Fruit fly (Drosophila melanogaster) whole organism, prepupa: ENCODE measurements around the gene CG42590.

Source experiments
- Blimp-1 ChIP-seq: fragments of 200-800 bp; sonication (Bioruptor generic); optimal IDR thresholded peaks from 3 replicates; lab custom pipeline; 2017; ENCODE audit warnings: missing biosample characterization, missing genetic modification characterization, mild to moderate bottlenecking, moderate library complexity, missing genetic modification reagents
- CG10631 ChIP-seq: fragments of 200-800 bp; sonication (Bioruptor generic); optimal IDR thresholded peaks from 2 replicates; lab custom pipeline; 2016; ENCODE audit warnings: missing biosample characterization, missing genetic modification characterization
- CG10669 ChIP-seq: fragments of 200-800 bp; sonication (Bioruptor generic); optimal IDR thresholded peaks from 3 replicates; lab custom pipeline; 2018; ENCODE audit warnings: missing biosample characterization, mild to moderate bottlenecking, missing genetic modification characterization, moderate library complexity
- CG11294 ChIP-seq: fragments of 200-800 bp; sonication (Bioruptor generic); IDR thresholded peaks from 2 replicates; pipeline ENCODE4 v1.3.6; 2022; ENCODE audit warnings: missing biosample characterization, missing genetic modification characterization
- CG11902 ChIP-seq: fragments of 200-800 bp; sonication (Bioruptor generic); optimal IDR thresholded peaks from 3 replicates; lab custom pipeline; 2016; ENCODE audit warnings: missing biosample characterization, missing genetic modification characterization
- CG15336 ChIP-seq: fragments of 200-800 bp; sonication (Bioruptor generic); IDR thresholded peaks from 2 replicates; pipeline ENCODE4 v1.3.6; 2022; ENCODE audit warnings: missing biosample characterization, missing genetic modification characterization
- CG1621 ChIP-seq: fragments of 200-800 bp; sonication (Bioruptor generic); optimal IDR thresholded peaks from 3 replicates; lab custom pipeline; 2018; ENCODE audit warnings: missing biosample characterization, mild to moderate bottlenecking, missing genetic modification characterization
- CG3032 ChIP-seq: fragments of 200-800 bp; optimal IDR thresholded peaks from 2 replicates; lab custom pipeline; 2019; ENCODE audit warnings: missing biosample characterization, mild to moderate bottlenecking, missing genetic modification characterization, moderate library complexity
- CG31627 ChIP-seq: fragments of 200-800 bp; sonication (Bioruptor generic); optimal IDR thresholded peaks from 3 replicates; lab custom pipeline; 2016; ENCODE audit warnings: missing biosample characterization, missing genetic modification characterization
- CG32006 ChIP-seq: fragments of 200-800 bp; sonication (Bioruptor generic); optimal IDR thresholded peaks from 3 replicates; lab custom pipeline; 2017; ENCODE audit warnings: missing biosample characterization, mild to moderate bottlenecking, missing genetic modification characterization
- CG34406 ChIP-seq: fragments of 200-800 bp; sonication (Bioruptor generic); optimal IDR thresholded peaks from 3 replicates; lab custom pipeline; 2016; ENCODE audit warnings: missing biosample characterization, missing genetic modification characterization
- CG3919 ChIP-seq: fragments of 200-800 bp; sonication (Bioruptor generic); optimal IDR thresholded peaks from 3 replicates; lab custom pipeline; 2016; ENCODE audit warnings: missing biosample characterization, missing genetic modification characterization
- CG4318 ChIP-seq: fragments of 200-800 bp; sonication (Bioruptor generic); optimal IDR thresholded peaks from 3 replicates; lab custom pipeline; 2017; ENCODE audit warnings: missing biosample characterization, mild to moderate bottlenecking, missing genetic modification characterization
- CG6163 ChIP-seq: fragments of 200-800 bp; sonication (Bioruptor generic); IDR thresholded peaks from 3 replicates; pipeline ENCODE4 v1.3.6; 2022; ENCODE audit warnings: missing biosample characterization, missing genetic modification characterization
- CG6276 ChIP-seq: fragments of 200-800 bp; sonication (Bioruptor generic); optimal IDR thresholded peaks from 2 replicates; lab custom pipeline; 2017; ENCODE audit warnings: missing biosample characterization, mild to moderate bottlenecking, missing genetic modification characterization
- CG6792 ChIP-seq: fragments of 200-800 bp; sonication (Bioruptor generic); optimal IDR thresholded peaks from 3 replicates; lab custom pipeline; 2016; ENCODE audit warnings: missing biosample characterization, missing genetic modification characterization
- CG6854 ChIP-seq: fragments of 200-800 bp; sonication (Bioruptor generic); optimal IDR thresholded peaks from 2 replicates; lab custom pipeline; 2017; ENCODE audit warnings: missing biosample characterization, mild to moderate bottlenecking, missing genetic modification characterization
- CG7368 ChIP-seq: fragments of 200-800 bp; sonication (Bioruptor generic); optimal IDR thresholded peaks from 3 replicates; lab custom pipeline; 2016; ENCODE audit warnings: missing biosample characterization, missing genetic modification characterization
- CG8119 ChIP-seq: fragments of 200-800 bp; sonication (Bioruptor generic); IDR thresholded peaks from 3 replicates; pipeline ENCODE4 v1.3.6; 2022; ENCODE audit warnings: missing biosample characterization, missing genetic modification characterization
- CG8319 ChIP-seq: fragments of 200-800 bp; sonication (Bioruptor generic); optimal IDR thresholded peaks from 3 replicates; lab custom pipeline; 2016; ENCODE audit warnings: missing biosample characterization, missing genetic modification characterization
- CG8632 ChIP-seq: fragments of 200-800 bp; sonication (Bioruptor generic); optimal IDR thresholded peaks from 3 replicates; lab custom pipeline; 2016; ENCODE audit warnings: missing biosample characterization, missing genetic modification characterization
- CG9139 ChIP-seq: fragments of 200-800 bp; sonication (Bioruptor generic); optimal IDR thresholded peaks from 3 replicates; lab custom pipeline; 2017; ENCODE audit warnings: missing biosample characterization, mild to moderate bottlenecking, missing genetic modification characterization
- Eip75B ChIP-seq: fragments of 200-800 bp; sonication (Bioruptor generic); optimal IDR thresholded peaks from 3 replicates; lab custom pipeline; 2016; ENCODE audit warnings: missing biosample characterization, missing genetic modification characterization
- Eip93F ChIP-seq: fragments of 200-800 bp; sonication (Bioruptor generic); optimal IDR thresholded peaks from 2 replicates; lab custom pipeline; 2016; ENCODE audit warnings: missing biosample characterization, mild to moderate bottlenecking, missing genetic modification characterization
- Ets21C ChIP-seq: fragments of 200-800 bp; sonication (Bioruptor generic); optimal IDR thresholded peaks from 3 replicates; lab custom pipeline; 2016; ENCODE audit warnings: missing biosample characterization, missing genetic modification characterization
- Ets96B ChIP-seq: fragments of 200-800 bp; optimal IDR thresholded peaks from 2 replicates; lab custom pipeline; 2019; ENCODE audit warnings: missing biosample characterization, mild to moderate bottlenecking, missing genetic modification characterization, moderate library complexity
- Gug ChIP-seq: fragments of 200-800 bp; sonication (Bioruptor generic); IDR thresholded peaks from 2 replicates; pipeline ENCODE4 v1.3.6; 2022; ENCODE audit warnings: missing biosample characterization, missing genetic modification characterization
- Hr38 ChIP-seq: sonication (Bioruptor generic); optimal IDR thresholded peaks from 2 replicates; lab custom pipeline; 2016; ENCODE audit warnings: missing biosample characterization, missing genetic modification characterization
- Hr39 ChIP-seq: fragments of 200-800 bp; sonication (Bioruptor generic); optimal IDR thresholded peaks from 2 replicates; lab custom pipeline; 2016; ENCODE audit warnings: missing biosample characterization, missing genetic modification characterization
- Hr4 ChIP-seq: fragments of 200-800 bp; sonication (Bioruptor generic); optimal IDR thresholded peaks from 3 replicates; lab custom pipeline; 2016; ENCODE audit warnings: missing biosample characterization, missing genetic modification characterization
- Lpt ChIP-seq: fragments of 200-800 bp; sonication (Bioruptor generic); optimal IDR thresholded peaks from 3 replicates; lab custom pipeline; 2016; ENCODE audit warnings: missing biosample characterization, missing genetic modification characterization
- Met ChIP-seq: fragments of 200-800 bp; sonication (Bioruptor generic); optimal IDR thresholded peaks from 3 replicates; lab custom pipeline; 2016; ENCODE audit warnings: missing biosample characterization, missing genetic modification characterization
- Smox ChIP-seq: fragments of 200-800 bp; sonication (Bioruptor generic); optimal IDR thresholded peaks from 3 replicates; lab custom pipeline; 2016; ENCODE audit warnings: missing biosample characterization, missing genetic modification characterization
- Sox102F ChIP-seq: fragments of 200-800 bp; sonication (Bioruptor generic); optimal IDR thresholded peaks from 2 replicates; lab custom pipeline; 2016; ENCODE audit warnings: missing biosample characterization, mild to moderate bottlenecking, missing genetic modification characterization
- Sox14 ChIP-seq: fragments of 200-800 bp; sonication (Bioruptor generic); optimal IDR thresholded peaks from 3 replicates; lab custom pipeline; 2016; ENCODE audit warnings: missing biosample characterization, missing genetic modification characterization
- Sox15 ChIP-seq: fragments of 200-800 bp; sonication (Bioruptor generic); optimal IDR thresholded peaks from 3 replicates; lab custom pipeline; 2016; ENCODE audit warnings: missing biosample characterization, missing genetic modification characterization
- acj6 ChIP-seq: fragments of 200-800 bp; sonication (Bioruptor generic); optimal IDR thresholded peaks from 3 replicates; lab custom pipeline; 2016; ENCODE audit warnings: missing biosample characterization, missing genetic modification characterization
- cyc ChIP-seq: fragments of 200-800 bp; sonication (Bioruptor generic); optimal IDR thresholded peaks from 3 replicates; lab custom pipeline; 2016; ENCODE audit warnings: missing biosample characterization, missing genetic modification characterization
- dac ChIP-seq: fragments of 200-800 bp; sonication (Bioruptor generic); optimal IDR thresholded peaks from 2 replicates; lab custom pipeline; 2017; ENCODE audit warnings: missing biosample characterization, mild to moderate bottlenecking, missing genetic modification characterization
- dsx ChIP-seq: fragments of 200-800 bp; optimal IDR thresholded peaks from 3 replicates; lab custom pipeline; 2019; ENCODE audit warnings: missing biosample characterization, mild to moderate bottlenecking, missing genetic modification characterization, moderate library complexity; ENCODE audit not compliant: poor library complexity, severe bottlenecking
- eg ChIP-seq: fragments of 200-800 bp; sonication (Bioruptor generic); IDR thresholded peaks from 3 replicates; pipeline ENCODE4 v1.3.6; 2022; ENCODE audit warnings: missing biosample characterization, missing genetic modification characterization
- fd59A ChIP-seq: fragments of 200-800 bp; sonication (Bioruptor generic); optimal IDR thresholded peaks from 2 replicates; lab custom pipeline; 2017; ENCODE audit warnings: missing biosample characterization, mild to moderate bottlenecking, missing genetic modification characterization, missing genetic modification reagents
- fd85E ChIP-seq: fragments of 200-800 bp; sonication (Bioruptor generic); optimal IDR thresholded peaks from 3 replicates; lab custom pipeline; 2016; ENCODE audit warnings: missing biosample characterization, missing genetic modification characterization
- fkh ChIP-seq: fragments of 200-800 bp; sonication (Bioruptor generic); optimal IDR thresholded peaks from 3 replicates; lab custom pipeline; 2017; ENCODE audit warnings: missing biosample characterization, mild to moderate bottlenecking, missing genetic modification characterization, moderate library complexity
- lz ChIP-seq: fragments of 200-800 bp; sonication (Bioruptor generic); optimal IDR thresholded peaks from 3 replicates; lab custom pipeline; 2016; ENCODE audit warnings: missing biosample characterization, missing genetic modification characterization
- salr ChIP-seq, 2 experiments: fragments of 200-800 bp; sonication (Bioruptor generic); optimal IDR thresholded peaks; 3 replicates each; lab custom pipeline; 2016 to 2018; ENCODE audit warnings: missing biosample characterization in 2 of 2, missing genetic modification characterization in 2 of 2, mild to moderate bottlenecking in 1 of 2
- spab ChIP-seq: fragments of 200-800 bp; sonication (Bioruptor generic); optimal IDR thresholded peaks from 2 replicates; lab custom pipeline; 2017; ENCODE audit warnings: missing biosample characterization, mild to moderate bottlenecking, missing genetic modification characterization, missing genetic modification reagents
- ss ChIP-seq, 2 experiments: fragments of 200-800 bp; sonication (Bioruptor generic); optimal IDR thresholded peaks; 2 replicates in 1 of 2; 3 replicates in 1 of 2; lab custom pipeline; 2017 to 2018; ENCODE audit warnings: mild to moderate bottlenecking in 2 of 2, missing biosample characterization in 2 of 2, missing genetic modification characterization in 2 of 2, moderate library complexity in 1 of 2
- svp ChIP-seq: fragments of 200-800 bp; sonication (Bioruptor generic); peaks from one replicate; lab custom pipeline; 2016; ENCODE audit warnings: missing biosample characterization, missing genetic modification characterization
- topi ChIP-seq: fragments of 200-800 bp; sonication (Bioruptor generic); optimal IDR thresholded peaks from 3 replicates; lab custom pipeline; 2016; ENCODE audit warnings: missing biosample characterization, missing genetic modification characterization
- vri ChIP-seq: fragments of 200-800 bp; sonication (Bioruptor generic); optimal IDR thresholded peaks from 3 replicates; lab custom pipeline; 2016; ENCODE audit warnings: missing biosample characterization, mild to moderate bottlenecking, missing genetic modification characterization

Gene CG42590

dm6 chr3L:8027666-8028314 is 41.3 kb downstream of the CG42590 start:
- peak; percentile 76 for TF ChIP-seq CG34406 (GFP tag; lab: Kevin White, UChicago)
- TF ChIP-seq CG6276 (GFP tag; lab: Kevin White, UChicago), result peak; percentile 31
- TF ChIP-seq CG11294 (GFP tag; lab: Robert Waterston, UW), result 0 out of 2 replicates have a peak, but pooled peaks have one; percentile 38
- TF ChIP-seq fd85E (GFP tag; lab: Kevin White, UChicago), result peak; percentile 38
- TF ChIP-seq CG8119 (GFP tag; lab: Robert Waterston, UW), result peak; percentile 74
- peak; percentile 59 for TF ChIP-seq Lpt
- peak; percentile 78 for TF ChIP-seq CG10631 (GFP tag; lab: Kevin White, UChicago)
- TF ChIP-seq Ets96B, result peak; percentile 83
- TF ChIP-seq dsx (GFP tag; lab: Kevin White, UChicago), result peak; percentile 83
- no peak for TF ChIP-seq CG6854 (GFP tag; lab: Kevin White, UChicago)
- TF ChIP-seq Smox (GFP tag; lab: Kevin White, UChicago), result peak; percentile 70
- peak; percentile 76 for TF ChIP-seq CG10669 (GFP tag; lab: Kevin White, UChicago)
- peak; percentile 52 for TF ChIP-seq CG6163 (GFP tag; lab: Robert Waterston, UW)
- TF ChIP-seq CG1621 (tag; lab: Kevin White, UChicago), result peak; percentile 44
- peak; percentile 49 for TF ChIP-seq lz (GFP tag; lab: Kevin White, UChicago)
- peak; percentile 50 to 78 for TF ChIP-seq ss (GFP tag; optimal IDR thresholded peaks at IDR 0.05; lab: Kevin White, UChicago)
- TF ChIP-seq CG15336, result peak; percentile 69
- peak; percentile 70 for TF ChIP-seq fd59A (GFP tag; lab: Kevin White, UChicago)
- peak; percentile 37 for TF ChIP-seq Hr39 (GFP tag; lab: Kevin White, UChicago)
- TF ChIP-seq CG4318 (GFP tag; lab: Kevin White, UChicago), result peak; percentile 5
- peak; percentile 44 for TF ChIP-seq CG11902 (GFP tag; lab: Kevin White, UChicago)
- TF ChIP-seq Hr38 (GFP tag; lab: Kevin White, UChicago), result no peak
- TF ChIP-seq Ets21C (GFP tag; lab: Kevin White, UChicago), result peak; percentile 33
- TF ChIP-seq Met (GFP tag; lab: Kevin White, UChicago), result peak; percentile 68
- peak; percentile 17 for TF ChIP-seq cyc (GFP tag; lab: Kevin White, UChicago)
- TF ChIP-seq Eip75B (GFP tag; lab: Kevin White, UChicago), result peak; percentile 53
- TF ChIP-seq CG9139 (GFP tag; lab: Kevin White, UChicago), result peak; percentile 67
- TF ChIP-seq CG6792 (GFP tag; lab: Kevin White, UChicago), result peak; percentile 73
- TF ChIP-seq fkh (GFP tag; lab: Kevin White, UChicago), result no peak
- peak; percentile 52 for TF ChIP-seq Sox15 (GFP tag; lab: Kevin White, UChicago)
- TF ChIP-seq CG3919 (GFP tag; lab: Kevin White, UChicago), result peak; percentile 71
- TF ChIP-seq Hr4 (GFP tag; lab: Kevin White, UChicago), result peak; percentile 46
- no peak for TF ChIP-seq Eip93F (GFP tag; lab: Kevin White, UChicago)
- peak; percentile 42 for TF ChIP-seq eg (GFP tag; lab: Robert Waterston, UW)
- peak; percentile 48 for TF ChIP-seq CG31627 (GFP tag; lab: Kevin White, UChicago)
- peak; percentile 75 for TF ChIP-seq Sox102F
- peak; percentile 42 for TF ChIP-seq vri (GFP tag; lab: Kevin White, UChicago)
- no peak for TF ChIP-seq dac
- peak; percentile 9 for TF ChIP-seq Blimp-1 (GFP tag; lab: Kevin White, UChicago)
- TF ChIP-seq spab (GFP tag; lab: Kevin White, UChicago), result peak; percentile 74
- TF ChIP-seq salr (GFP tag; optimal IDR thresholded peaks at IDR 0.05; lab: Kevin White, UChicago), result peak; percentile 41 to 67
- peak; percentile 58 for TF ChIP-seq Sox14
- peak; percentile 79 for TF ChIP-seq CG3032
- peak; percentile 87 for TF ChIP-seq svp (GFP tag; lab: Kevin White, UChicago)
- peak; percentile 84 for TF ChIP-seq CG8632 (GFP tag; lab: Kevin White, UChicago)
- TF ChIP-seq Gug (GFP tag; lab: Robert Waterston, UW), result peak; percentile 37; the same call in 1 of the 2 replicates
- TF ChIP-seq CG7368 (GFP tag; lab: Kevin White, UChicago), result peak; percentile 19
- TF ChIP-seq CG32006 (GFP tag; lab: Kevin White, UChicago), result peak; percentile 65
- peak; percentile 50 for TF ChIP-seq CG8319 (GFP tag; lab: Kevin White, UChicago)
- peak; percentile 49 for TF ChIP-seq topi (GFP tag; lab: Kevin White, UChicago)
- peak; percentile 78 for TF ChIP-seq acj6
